Worm (Caenorhabditis elegans) whole organism, L1 larva: ENCODE measurements around the gene fbxa-19.
A peak's percentile ranks its signal among the peaks of the same experiment; 100 is the strongest.

Experiments used
- C16A3.4 ChIP-seq: fragments of 150-350 bp; optimal IDR thresholded peaks from 2 replicates; lab custom pipeline; 2014; ENCODE audit warnings: missing biosample characterization, missing genetic modification characterization
- C34B4.2 ChIP-seq: sonication (generic microtip); optimal IDR thresholded peaks from 2 replicates; lab custom pipeline; 2017; ENCODE audit warnings: mild to moderate bottlenecking, missing genetic modification characterization, missing compliant biosample characterization
- Y116A8C.19 ChIP-seq: sonication (generic microtip); optimal IDR thresholded peaks from 2 replicates; lab custom pipeline; 2016; ENCODE audit warnings: missing compliant biosample characterization, missing genetic modification characterization, borderline replicate concordance
- aha-1 ChIP-seq: fragments of 150-350 bp; optimal IDR thresholded peaks from 2 replicates; lab custom pipeline; 2014; ENCODE audit warnings: missing biosample characterization, missing genetic modification characterization
- ama-1 ChIP-seq: fragments of 150-350 bp; optimal IDR thresholded peaks from 2 replicates; lab custom pipeline; 2014
- ceh-63 ChIP-seq: fragments of 200-800 bp; sonication (Bioruptor generic); optimal IDR thresholded peaks from 2 replicates; lab custom pipeline; 2018; ENCODE audit warnings: mild to moderate bottlenecking, missing genetic modification characterization, missing compliant biosample characterization
- ceh-8 ChIP-seq: fragments of 200-800 bp; sonication (Bioruptor generic); optimal IDR thresholded peaks from 2 replicates; lab custom pipeline; 2018; ENCODE audit warnings: mild to moderate bottlenecking, missing genetic modification characterization, moderate library complexity, missing compliant biosample characterization
- ceh-90 ChIP-seq: sonication (generic microtip); optimal IDR thresholded peaks from 2 replicates; lab custom pipeline; 2016; ENCODE audit warnings: missing genetic modification characterization, missing compliant biosample characterization
- ces-1 ChIP-seq: fragments of 150-350 bp; optimal IDR thresholded peaks from 2 replicates; lab custom pipeline; 2014; ENCODE audit warnings: missing biosample characterization, missing genetic modification reagents, missing genetic modification characterization
- efl-1 ChIP-seq, 4 experiments: fragments of 150-350 bp; optimal IDR thresholded peaks in 3 of 4; peaks in 1 of 4; 1 replicate in 1 of 4; 2 replicates in 3 of 4; lab custom pipeline; 2014; ENCODE audit warnings: missing biosample characterization in 2 of 4, missing genetic modification characterization in 2 of 4, missing genetic modification reagents in 2 of 4
- egl-13 ChIP-seq: sonication (generic microtip); optimal IDR thresholded peaks from 2 replicates; lab custom pipeline; 2016; ENCODE audit warnings: missing genotype, missing genetic modification reagents, missing genetic modification characterization, missing compliant biosample characterization
- egl-27 ChIP-seq, 2 experiments: fragments of 150-350 bp in 1 of 2; sonication (generic microtip); optimal IDR thresholded peaks; 3 replicates each; lab custom pipeline; 2017 to 2018; ENCODE audit warnings: missing biosample characterization in 2 of 2, missing genetic modification characterization in 2 of 2, missing genetic modification reagents in 2 of 2
- elt-2 ChIP-seq: sonication (generic microtip); optimal IDR thresholded peaks from 2 replicates; lab custom pipeline; 2016; ENCODE audit warnings: missing genetic modification characterization, mild to moderate bottlenecking, inconsistent platforms, missing compliant biosample characterization, missing genetic modification reagents
- elt-3 ChIP-seq, 6 experiments: fragments of 150-350 bp in 1 of 6; sonication (generic microtip); optimal IDR thresholded peaks; 2 replicates each; lab custom pipeline; 2017 to 2018; ENCODE audit warnings: missing biosample characterization in 6 of 6, missing genetic modification characterization in 6 of 6, inconsistent platforms in 1 of 6
- fos-1 ChIP-seq: fragments of 150-350 bp; optimal IDR thresholded peaks from 2 replicates; lab custom pipeline; 2014; ENCODE audit warnings: missing biosample characterization, missing genetic modification characterization
- isw-1 ChIP-seq: fragments of 200-800 bp; sonication (Bioruptor generic); IDR thresholded peaks from 2 replicates; pipeline ENCODE4 v1.3.6; 2022; ENCODE audit warnings: missing genetic modification characterization, missing compliant biosample characterization
- jun-1 ChIP-seq: fragments of 150-350 bp; optimal IDR thresholded peaks from 2 replicates; lab custom pipeline; 2014; ENCODE audit warnings: missing biosample characterization, missing genetic modification reagents, missing genetic modification characterization
- lin-14 ChIP-seq: fragments of 200-800 bp; sonication (Bioruptor generic); optimal IDR thresholded peaks from 2 replicates; lab custom pipeline; 2018; ENCODE audit warnings: mild to moderate bottlenecking, missing genetic modification characterization, moderate library complexity, missing compliant biosample characterization
- lin-15B ChIP-seq: fragments of 150-350 bp; sonication (generic microtip); optimal IDR thresholded peaks from 3 replicates; lab custom pipeline; 2014; ENCODE audit warnings: missing biosample characterization, missing genetic modification characterization
- lin-35 ChIP-seq, 2 experiments: fragments of 150-350 bp; optimal IDR thresholded peaks; 2 replicates each; lab custom pipeline; 2014; ENCODE audit warnings: missing biosample characterization in 2 of 2, missing genetic modification characterization in 2 of 2, missing genetic modification reagents in 2 of 2
- lir-3 ChIP-seq: sonication (generic microtip); optimal IDR thresholded peaks from 2 replicates; lab custom pipeline; 2016; ENCODE audit warnings: mild to moderate bottlenecking, missing genetic modification characterization, moderate library complexity, missing compliant biosample characterization; ENCODE audit not compliant: poor library complexity
- mdl-1 ChIP-seq, 2 experiments: fragments of 150-350 bp; optimal IDR thresholded peaks; 2 replicates each; lab custom pipeline; 2014 to 2017; ENCODE audit warnings: missing biosample characterization in 2 of 2, missing genetic modification characterization in 2 of 2, inconsistent platforms in 1 of 2
- mef-2 ChIP-seq: fragments of 150-350 bp; optimal IDR thresholded peaks from 2 replicates; lab custom pipeline; 2014; ENCODE audit warnings: missing biosample characterization, missing genetic modification characterization
- nhr-11 ChIP-seq: fragments of 150-350 bp; optimal IDR thresholded peaks from 2 replicates; lab custom pipeline; 2014; ENCODE audit warnings: missing biosample characterization, missing genetic modification characterization
- nhr-12 ChIP-seq: sonication (generic microtip); optimal IDR thresholded peaks from 2 replicates; lab custom pipeline; 2017; ENCODE audit warnings: missing biosample characterization, missing genetic modification characterization
- nhr-19 ChIP-seq: fragments of 200-800 bp; sonication (Bioruptor generic); conservative IDR thresholded peaks from 2 replicates; pipeline ENCODE4 v1.3.6; 2022; ENCODE audit warnings: missing genetic modification characterization, missing compliant biosample characterization
- nhr-20 ChIP-seq: sonication (generic microtip); optimal IDR thresholded peaks from 2 replicates; lab custom pipeline; 2016; ENCODE audit warnings: mild to moderate bottlenecking, missing genetic modification characterization, missing compliant biosample characterization
- nhr-71 ChIP-seq: sonication (generic microtip); optimal IDR thresholded peaks from 2 replicates; lab custom pipeline; 2016; ENCODE audit warnings: mild to moderate bottlenecking, missing genetic modification characterization, moderate library complexity, missing compliant biosample characterization
- nhr-76 ChIP-seq: sonication (generic microtip); optimal IDR thresholded peaks from 2 replicates; lab custom pipeline; 2017; ENCODE audit warnings: missing biosample characterization, missing genetic modification characterization
- nhr-84 ChIP-seq: sonication (generic microtip); optimal IDR thresholded peaks from 2 replicates; lab custom pipeline; 2017; ENCODE audit warnings: missing biosample characterization, missing genetic modification characterization
- pqm-1 ChIP-seq: sonication (generic microtip); optimal IDR thresholded peaks from 3 replicates; lab custom pipeline; 2017; ENCODE audit warnings: missing biosample characterization, missing genetic modification characterization
- rnt-1 ChIP-seq: sonication (generic microtip); optimal IDR thresholded peaks from 2 replicates; lab custom pipeline; 2016; ENCODE audit warnings: mild to moderate bottlenecking, missing genetic modification characterization, moderate library complexity, missing compliant biosample characterization
- skn-1 ChIP-seq: fragments of 150-350 bp; optimal IDR thresholded peaks from 2 replicates; lab custom pipeline; 2014; ENCODE audit warnings: missing biosample characterization, missing genetic modification characterization
- snu-23 ChIP-seq: sonication (generic microtip); optimal IDR thresholded peaks from 2 replicates; lab custom pipeline; 2016; ENCODE audit warnings: missing genetic modification characterization, missing compliant biosample characterization
- sox-4 ChIP-seq: sonication (generic microtip); optimal IDR thresholded peaks from 2 replicates; lab custom pipeline; 2016; ENCODE audit warnings: missing genetic modification characterization, missing compliant biosample characterization
- sptf-1 ChIP-seq: fragments of 150-350 bp; optimal IDR thresholded peaks from 2 replicates; lab custom pipeline; 2014; ENCODE audit warnings: missing biosample characterization, missing genetic modification characterization
- tlp-1 ChIP-seq: fragments of 150-350 bp; optimal IDR thresholded peaks from 2 replicates; lab custom pipeline; 2014; ENCODE audit warnings: missing biosample characterization, missing genetic modification characterization
- unc-30 ChIP-seq: sonication (generic microtip); optimal IDR thresholded peaks from 2 replicates; lab custom pipeline; 2017; ENCODE audit warnings: missing biosample characterization, missing genetic modification characterization
- vab-15 ChIP-seq: sonication (generic microtip); optimal IDR thresholded peaks from 2 replicates; lab custom pipeline; 2017; ENCODE audit warnings: missing genotype, mild to moderate bottlenecking, missing genetic modification characterization, missing compliant biosample characterization
- xbp-1 ChIP-seq: sonication (generic microtip); optimal IDR thresholded peaks from 2 replicates; lab custom pipeline; 2016; ENCODE audit warnings: missing genetic modification characterization, missing compliant biosample characterization
- zip-4 ChIP-seq: fragments of 200-800 bp; sonication (Bioruptor generic); optimal IDR thresholded peaks from 2 replicates; lab custom pipeline; 2018; ENCODE audit warnings: mild to moderate bottlenecking, missing genetic modification characterization, moderate library complexity, missing compliant biosample characterization
- ztf-4 ChIP-seq: fragments of 150-350 bp; optimal IDR thresholded peaks from 2 replicates; lab custom pipeline; 2014; ENCODE audit warnings: missing biosample characterization, missing genetic modification characterization

fbxa-19 gene

DNA sequence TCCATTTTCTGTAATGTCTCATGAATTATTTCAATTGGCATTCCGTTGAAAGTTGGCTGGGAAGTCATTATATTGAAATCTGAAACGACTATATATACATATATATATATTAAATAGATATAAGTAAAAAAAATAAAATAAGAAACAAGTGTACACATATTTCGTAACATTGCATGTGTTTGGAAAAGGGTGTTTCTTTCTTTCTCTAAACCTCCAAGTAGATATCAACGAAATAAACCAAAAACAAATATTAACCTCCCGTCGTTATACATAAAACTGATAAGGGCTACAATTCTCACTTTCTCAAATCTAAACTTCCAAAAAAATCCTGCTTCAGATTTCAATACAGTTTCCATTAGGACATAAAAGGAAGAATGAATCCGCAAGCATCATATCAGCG lies 7.0 kb upstream of the fbxa-19 start, which contains the start of gene fbxa-79:
Gene fbxa-79, minus strand, starts transcription at position 86 of the 400 bp plus-strand sequence.
- no peak for TF ChIP-seq fos-1 (tag; lab: Kevin White, UChicago)
- TF ChIP-seq skn-1 (tag; lab: Kevin White, UChicago) = peak; percentile 59
- no peak for TF ChIP-seq lin-14 (GFP tag; lab: Kevin White, UChicago)
- no peak for TF ChIP-seq ces-1 (GFP tag; lab: Kevin White, UChicago)
- TF ChIP-seq nhr-19 (GFP tag; lab: Robert Waterston, UW) = 0 out of 2 replicates have a peak, but pooled peaks have one; percentile 3
- no peak for TF ChIP-seq elt-3 (tag; optimal IDR thresholded peaks at IDR 0.05; lab: Kevin White, UChicago)
- TF ChIP-seq elt-2 = peak; percentile 55
- TF ChIP-seq ceh-8 (GFP tag; lab: Kevin White, UChicago) = no peak
- TF ChIP-seq nhr-71 (tag; lab: Kevin White, UChicago) = no peak
- no peak for TF ChIP-seq aha-1

DNA sequence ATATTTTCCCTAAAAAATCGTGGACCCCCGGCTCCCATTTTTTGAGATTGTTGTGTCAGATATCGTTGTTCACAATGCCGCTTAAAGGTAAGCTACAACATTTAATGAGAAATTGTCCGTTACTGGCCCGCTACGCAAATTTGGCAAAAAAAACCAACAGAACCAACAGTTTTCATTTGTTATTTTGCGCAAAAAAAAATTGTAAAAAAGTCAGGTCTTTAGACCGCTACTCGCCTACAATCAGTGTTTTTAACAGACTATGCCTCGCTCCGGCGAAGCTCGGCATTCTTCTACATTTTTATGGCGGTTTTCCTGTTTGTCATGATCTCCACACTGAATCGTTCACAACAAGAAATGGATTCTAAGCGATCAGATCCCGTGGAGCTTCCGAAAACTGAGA lies 6.3 kb upstream of the fbxa-19 start, which contains the start of gene Y82E9BL.12:
Gene Y82E9BL.12, plus strand, starts transcription at position 301 of the 400 bp plus-strand sequence.
- TF ChIP-seq efl-1 (optimal IDR thresholded peaks at IDR 0.05; lab: Kevin White, UChicago) (no peak), efl-1 (GFP tag; optimal IDR thresholded peaks at IDR 0.05 in 1 of 2; lab: Kevin White, UChicago) (peak in 1 of 2 experiments; percentile 6), C34B4.2 (no peak)
- TF ChIP-seq, all 84 proteins: peak for 1

DNA sequence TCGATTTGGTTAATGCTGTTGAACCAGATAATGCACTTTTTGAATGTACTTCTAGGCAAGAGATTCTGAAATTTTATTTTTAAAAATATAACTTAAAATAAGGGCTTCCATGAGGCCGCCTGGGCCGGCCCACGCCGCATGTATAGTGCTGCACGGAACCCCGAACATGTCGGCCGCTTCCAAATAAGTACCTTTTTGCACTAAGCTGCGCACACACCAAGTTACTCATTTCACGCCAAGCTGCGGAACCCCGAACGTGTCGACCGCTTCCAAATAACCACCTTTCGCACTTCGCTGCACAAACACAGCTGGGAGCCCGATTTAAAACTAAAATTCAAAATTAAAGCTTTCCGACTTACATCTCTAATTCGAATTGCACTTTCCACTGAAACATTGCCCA lies 3.8 kb upstream of the fbxa-19 start:
- TF ChIP-seq xbp-1 (tag; lab: Kevin White, UChicago) = no peak
- TF ChIP-seq pqm-1 (tag; lab: Kevin White, UChicago) = no peak
- TF ChIP-seq nhr-11 (tag; lab: Kevin White, UChicago) = no peak
- TF ChIP-seq Y116A8C.19 (tag; lab: Kevin White, UChicago) = no peak
- TF ChIP-seq sox-4 (tag; lab: Kevin White, UChicago) = no peak
- TF ChIP-seq ama-1 (lab: Kevin White, UChicago) = no peak
- TF ChIP-seq egl-27 (tag; optimal IDR thresholded peaks at IDR 0.05; lab: Kevin White, UChicago) = no peak
- TF ChIP-seq vab-15 = no peak
- no peak for TF ChIP-seq nhr-12 (tag; lab: Kevin White, UChicago)
- TF ChIP-seq sptf-1 (tag; lab: Kevin White, UChicago) = no peak
- no peak for TF ChIP-seq ceh-63 (GFP tag; lab: Kevin White, UChicago)
- no peak for TF ChIP-seq C16A3.4 (tag; lab: Kevin White, UChicago)
- no peak for TF ChIP-seq tlp-1 (tag; lab: Kevin White, UChicago)
- no peak for TF ChIP-seq mef-2 (tag; lab: Kevin White, UChicago)
- TF ChIP-seq ceh-90 (tag; lab: Kevin White, UChicago) = no peak

DNA sequence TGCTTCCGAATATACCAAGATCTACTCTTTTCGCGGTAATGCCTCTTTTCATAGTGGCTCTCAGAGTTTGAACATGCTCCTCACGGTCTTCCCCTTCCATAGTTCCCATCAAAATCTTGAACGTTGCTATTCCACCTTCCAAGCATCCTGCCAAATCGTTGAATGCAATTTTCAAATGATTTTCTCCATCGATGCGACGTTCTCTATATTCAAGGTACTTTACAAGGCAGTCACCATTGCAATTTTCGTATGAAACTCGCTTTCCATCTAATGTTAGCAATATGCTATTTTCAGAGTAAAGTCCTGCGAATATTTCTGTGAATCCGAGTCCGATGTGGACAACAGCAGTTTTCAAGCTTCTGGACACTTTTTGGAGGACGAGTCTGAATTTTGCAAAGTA lies 918 bp upstream of the fbxa-19 start:
- TF ChIP-seq lin-35 (GFP tag; optimal IDR thresholded peaks at IDR 0.05; lab: Kevin White, UChicago) = no peak
- TF ChIP-seq efl-1 (optimal IDR thresholded peaks at IDR 0.05; lab: Kevin White, UChicago) = no peak
- TF ChIP-seq efl-1 (GFP tag; optimal IDR thresholded peaks at IDR 0.05 in 1 of 2; lab: Kevin White, UChicago) = peak in 1 of 2 experiments; percentile 24
- no peak for TF ChIP-seq lin-14 (GFP tag; lab: Kevin White, UChicago)
- no peak for TF ChIP-seq mdl-1 (tag; optimal IDR thresholded peaks at IDR 0.05; lab: Kevin White, UChicago)
- no peak for TF ChIP-seq rnt-1
- TF ChIP-seq egl-13 = no peak
- no peak for TF ChIP-seq ama-1 (lab: Kevin White, UChicago)

DNA sequence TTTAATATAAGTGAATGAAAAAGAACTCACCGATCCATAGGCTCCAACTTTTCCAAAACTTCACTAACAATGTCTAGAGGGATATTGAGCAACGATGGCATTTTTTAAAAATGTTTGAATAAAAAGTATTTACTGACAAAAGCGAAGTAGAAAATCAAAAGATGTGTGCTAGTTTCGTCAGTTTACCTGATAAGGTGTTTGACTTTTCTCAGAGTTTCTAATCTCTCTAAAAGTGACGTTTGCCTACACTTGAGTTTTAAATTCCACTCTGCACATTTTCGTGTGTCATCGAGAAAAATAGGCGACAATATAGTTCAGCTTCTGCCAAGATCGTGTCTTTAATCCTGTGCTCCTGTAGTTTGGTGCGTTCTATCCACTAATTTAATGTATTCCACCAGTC lies 6.4 kb downstream of the fbxa-19 start, which contains the start of gene fbxa-15:
Gene fbxa-15, minus strand, starts transcription at position 101 of the 400 bp plus-strand sequence.
- TF ChIP-seq nhr-20 (tag; lab: Kevin White, UChicago) = no peak
- TF ChIP-seq nhr-76 (tag; lab: Kevin White, UChicago) = no peak
- TF ChIP-seq zip-4 (GFP tag; lab: Kevin White, UChicago) = no peak
- TF ChIP-seq ama-1 (lab: Kevin White, UChicago) = no peak
- TF ChIP-seq lin-15B (tag; lab: Kevin White, UChicago) = no peak
- TF ChIP-seq jun-1 (tag; lab: Kevin White, UChicago) = no peak
- TF ChIP-seq rnt-1 = no peak
- TF ChIP-seq isw-1 = no peak
- TF ChIP-seq snu-23 (GFP tag; lab: Kevin White, UChicago) = no peak
- TF ChIP-seq ztf-4 (tag; lab: Kevin White, UChicago) = no peak
- TF ChIP-seq nhr-84 (tag; lab: Kevin White, UChicago) = no peak
- TF ChIP-seq lir-3 (tag; lab: Kevin White, UChicago) = no peak
- no peak for TF ChIP-seq unc-30
